Worm (Caenorhabditis elegans): ENCODE measurements around the gene T19B10.5.

The T19B10.5 gene

DNA sequence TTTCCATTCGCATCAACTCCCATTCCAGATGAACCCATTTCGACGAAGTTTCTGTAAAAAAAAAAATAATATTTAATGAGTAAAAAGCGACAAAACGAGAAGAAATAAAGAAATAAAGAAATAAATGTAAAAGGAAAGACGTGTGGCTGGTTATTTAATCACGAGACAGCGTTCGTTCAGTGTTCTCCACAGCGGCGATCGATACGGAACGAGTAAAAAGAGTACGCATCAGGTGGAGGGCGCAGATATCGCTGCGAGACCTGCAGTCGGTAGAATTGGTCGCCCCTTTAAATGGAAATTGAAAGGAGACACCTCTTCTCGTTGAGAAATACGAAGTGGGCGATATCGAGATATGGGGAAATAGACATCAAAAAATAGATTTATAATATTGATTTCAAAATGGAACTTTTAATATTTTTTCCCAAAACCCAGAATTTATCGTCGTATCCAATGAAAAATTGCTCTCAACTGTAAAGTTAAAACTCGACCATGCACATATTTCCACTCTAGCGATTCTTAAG lies 5.7 kb upstream of the T19B10.5 start, which contains the start of gene pqn-70:
TSS of gene pqn-70 (minus strand) at position 51 of the 521 bp plus-strand sequence.
- TF ChIP-seq unc-39 (tag; optimal IDR thresholded peaks at IDR 0.05) (no peak), fos-1 (tag; optimal IDR thresholded peaks at IDR 0.05) (no peak), snpc-4 (tag; optimal IDR thresholded peaks at IDR 0.05) (peak; percentile 87), ZK546.5 (tag; optimal IDR thresholded peaks at IDR 0.05) (no peak), sea-2 (GFP tag; optimal IDR thresholded peaks at IDR 0.05) (no peak), nhr-76 (tag; optimal IDR thresholded peaks at IDR 0.05) (no peak), nfya-1 (tag; optimal IDR thresholded peaks at IDR 0.05; ENCODE audit: insufficient read depth) (peak; percentile 93), nhr-43 (tag; optimal IDR thresholded peaks at IDR 0.05; ENCODE audit: poor library complexity, severe bottlenecking) (peak; percentile 75), nhr-25 (tag; optimal IDR thresholded peaks at IDR 0.05) (peak; percentile 86), nhr-12 (tag; optimal IDR thresholded peaks at IDR 0.05) (no peak), hmg-11 (tag; optimal IDR thresholded peaks at IDR 0.05) (peak; percentile 91), mml-1 (tag; optimal IDR thresholded peaks at IDR 0.05) (no peak), nhr-77 (tag; optimal IDR thresholded peaks at IDR 0.05) (no peak), aly-2 (tag; optimal IDR thresholded peaks at IDR 0.05) (no peak), elt-3 (tag; optimal IDR thresholded peaks at IDR 0.05) (no peak), nhr-237 (tag; optimal IDR thresholded peaks at IDR 0.05) (no peak), nhr-67 (tag; optimal IDR thresholded peaks at IDR 0.05) (no peak), fkh-10 (GFP tag; optimal IDR thresholded peaks at IDR 0.05) (peak; percentile 29), ceh-28 (tag; optimal IDR thresholded peaks at IDR 0.05) (peak; percentile 94), lin-39 (tag; optimal IDR thresholded peaks at IDR 0.05) (peak; percentile 89), R02D3.7 (tag; optimal IDR thresholded peaks at IDR 0.05) (peak; percentile 53), elt-1 (tag; optimal IDR thresholded peaks at IDR 0.05) (no peak), egl-27 (tag; optimal IDR thresholded peaks at IDR 0.05) (peak; percentile 19), jun-1 (tag; optimal IDR thresholded peaks at IDR 0.05) (peak; percentile 66), tbx-2 (tag; optimal IDR thresholded peaks at IDR 0.05) (peak; percentile 45), daf-12 (tag; optimal IDR thresholded peaks at IDR 0.05) (no peak), ztf-4 (tag; optimal IDR thresholded peaks at IDR 0.05) (peak; percentile 55), lsy-12 (tag; optimal IDR thresholded peaks at IDR 0.05) (peak; percentile 85), zag-1 (tag; optimal IDR thresholded peaks at IDR 0.05) (no peak), ztf-11 (tag; optimal IDR thresholded peaks at IDR 0.05) (no peak), elt-2 (tag; optimal IDR thresholded peaks at IDR 0.05) (peak; percentile 67), pha-4 (tag; optimal IDR thresholded peaks at IDR 0.05) (peak; percentile 89), fkh-2 (tag; optimal IDR thresholded peaks at IDR 0.05) (no peak), pqm-1 (tag; optimal IDR thresholded peaks at IDR 0.05) (peak; percentile 51), ama-1 (optimal IDR thresholded peaks at IDR 0.05) (peak; percentile 63), ceh-82 (tag; optimal IDR thresholded peaks at IDR 0.05) (peak; percentile 73), unc-62 (GFP tag; optimal IDR thresholded peaks at IDR 0.05) (no peak), nhr-23 (tag; optimal IDR thresholded peaks at IDR 0.05) (peak; percentile 89), ceh-9 (tag; optimal IDR thresholded peaks at IDR 0.05) (no peak), skn-1 (tag; optimal IDR thresholded peaks at IDR 0.05) (peak; percentile 51), nhr-11 (tag; optimal IDR thresholded peaks at IDR 0.05) (no peak), nhr-28 (tag; optimal IDR thresholded peaks at IDR 0.05) (no peak), ceh-16 (tag; optimal IDR thresholded peaks at IDR 0.05) (no peak), lin-15B (tag; optimal IDR thresholded peaks at IDR 0.05) (peak; percentile 81), egl-5 (tag; optimal IDR thresholded peaks at IDR 0.05) (peak; percentile 77), mdl-1 (tag; optimal IDR thresholded peaks at IDR 0.05) (peak; percentile 19), eor-1 (tag; optimal IDR thresholded peaks at IDR 0.05) (no peak)

Data from whole organism, L3 larva.